Worm (Caenorhabditis elegans): ENCODE data around the gene nex-4.

The nex-4 gene

ce11 chrV:4865364-4865763 is 14.1 kb downstream of the nex-4 start, which contains the start of gene srd-32:
Gene srd-32, plus strand, starts transcription at chrV:4865664.
- TF ChIP-seq Y79H2A.3 (GFP tag; conservative IDR thresholded peaks at IDR 0.05) (no peak), F52B5.7 (tag; optimal IDR thresholded peaks at IDR 0.05) (no peak), let-607 (tag; optimal IDR thresholded peaks at IDR 0.05) (no peak), dpff-1 (tag; optimal IDR thresholded peaks at IDR 0.05) (no peak)

DNA sequence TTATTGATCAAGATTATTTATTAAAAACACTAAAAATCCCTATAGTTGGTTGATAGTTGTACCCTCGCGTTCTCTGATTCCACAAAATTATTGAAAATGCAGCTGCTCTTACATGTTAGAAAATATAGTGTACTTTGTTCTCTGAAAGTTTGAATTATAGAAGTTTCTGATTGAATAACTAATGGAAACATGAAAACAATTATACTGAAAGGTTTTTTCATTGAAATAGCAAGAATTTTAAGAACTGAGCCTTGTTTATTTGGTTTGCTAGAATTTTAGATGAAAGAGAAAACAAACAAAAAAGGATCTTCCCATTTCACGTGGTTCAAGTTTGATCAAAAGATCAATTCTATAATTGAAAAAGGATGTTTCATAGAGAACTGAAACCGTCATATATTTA is 16.3 kb downstream of the nex-4 start:
- TF ChIP-seq repo-1 (tag; optimal IDR thresholded peaks at IDR 0.05) = no peak
- TF ChIP-seq athp-1 (tag; optimal IDR thresholded peaks at IDR 0.05) = no peak
- TF ChIP-seq C06A6.2 (GFP tag; conservative IDR thresholded peaks at IDR 0.05) = no peak
- no peak for TF ChIP-seq F10E7.11 (tag; optimal IDR thresholded peaks at IDR 0.05)
- TF ChIP-seq K12H6.12 (tag; optimal IDR thresholded peaks at IDR 0.05) = no peak
- no peak for TF ChIP-seq Y79H2A.3 (GFP tag; conservative IDR thresholded peaks at IDR 0.05)
- no peak for TF ChIP-seq D2030.7 (GFP tag; IDR thresholded peaks at IDR 0.05)
- no peak for TF ChIP-seq ceh-40 (GFP tag; IDR thresholded peaks at IDR 0.05)
- TF ChIP-seq F23B12.7 (tag; optimal IDR thresholded peaks at IDR 0.05; ENCODE audit: insufficient read depth) = no peak
- TF ChIP-seq F57C9.4 (tag; optimal IDR thresholded peaks at IDR 0.05) = no peak
- TF ChIP-seq rpc-1 (optimal IDR thresholded peaks at IDR 0.05) = no peak
- TF ChIP-seq rpc-1 (tag; optimal IDR thresholded peaks at IDR 0.05) = no peak
- TF ChIP-seq dox-1 (GFP tag; IDR thresholded peaks at IDR 0.05) = no peak
- no peak for TF ChIP-seq unc-130 (GFP tag; optimal IDR thresholded peaks at IDR 0.05)
- no peak for TF ChIP-seq ztf-26 (tag; optimal IDR thresholded peaks at IDR 0.05)
- no peak for TF ChIP-seq let-526 (GFP tag; IDR thresholded peaks at IDR 0.05)
- no peak for TF ChIP-seq ceh-91 (GFP tag; IDR thresholded peaks at IDR 0.05)
- no peak for TF ChIP-seq ztf-3 (GFP tag; optimal IDR thresholded peaks at IDR 0.05)
- TF ChIP-seq B0035.1 (tag; optimal IDR thresholded peaks at IDR 0.05) = no peak
- no peak for TF ChIP-seq B0019.2 (GFP tag; conservative IDR thresholded peaks at IDR 0.05)

ce11 chrV:4868698-4869097 is 17.5 kb downstream of the nex-4 start:
- TF ChIP-seq snpc-4 (GFP tag; optimal IDR thresholded peaks at IDR 0.05) (no peak), snpc-4 (tag; optimal IDR thresholded peaks at IDR 0.05) (no peak), Y53G8AR.9 (GFP tag; conservative IDR thresholded peaks at IDR 0.05) (no peak), attf-3 (GFP tag; conservative IDR thresholded peaks at IDR 0.05) (no peak), lin-40 (tag; optimal IDR thresholded peaks at IDR 0.05) (no peak), dpff-1 (tag; optimal IDR thresholded peaks at IDR 0.05) (no peak), ceh-58 (GFP tag; IDR thresholded peaks at IDR 0.05) (no peak), rpc-1 (optimal IDR thresholded peaks at IDR 0.05) (no peak), rpc-1 (tag; optimal IDR thresholded peaks at IDR 0.05) (no peak)

DNA sequence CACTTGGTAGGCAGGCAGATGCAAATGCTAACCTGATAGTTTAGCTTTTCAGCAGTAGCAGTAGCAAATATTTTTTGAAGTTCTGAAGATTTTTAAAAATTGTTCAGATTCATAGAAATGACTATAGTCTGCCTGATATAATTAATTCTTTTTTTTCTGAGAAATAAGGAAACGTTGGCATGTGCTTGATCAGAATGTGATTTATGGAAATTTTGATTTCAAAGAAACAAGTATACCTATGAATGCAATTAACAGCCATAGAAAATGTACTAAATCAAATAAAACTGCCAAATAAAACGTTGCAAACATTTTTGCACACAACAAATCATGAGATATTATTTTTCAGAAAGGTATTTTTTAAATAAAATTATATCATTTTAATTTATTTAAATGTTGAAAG is 19.4 kb downstream of the nex-4 start:
- no peak for TF ChIP-seq rcor-1 (GFP tag; IDR thresholded peaks at IDR 0.05)
- no peak for TF ChIP-seq Y67H2A.10 (GFP tag; conservative IDR thresholded peaks at IDR 0.05)
- TF ChIP-seq athp-1 (tag; optimal IDR thresholded peaks at IDR 0.05) = no peak
- TF ChIP-seq let-526 (GFP tag; IDR thresholded peaks at IDR 0.05) = no peak

DNA sequence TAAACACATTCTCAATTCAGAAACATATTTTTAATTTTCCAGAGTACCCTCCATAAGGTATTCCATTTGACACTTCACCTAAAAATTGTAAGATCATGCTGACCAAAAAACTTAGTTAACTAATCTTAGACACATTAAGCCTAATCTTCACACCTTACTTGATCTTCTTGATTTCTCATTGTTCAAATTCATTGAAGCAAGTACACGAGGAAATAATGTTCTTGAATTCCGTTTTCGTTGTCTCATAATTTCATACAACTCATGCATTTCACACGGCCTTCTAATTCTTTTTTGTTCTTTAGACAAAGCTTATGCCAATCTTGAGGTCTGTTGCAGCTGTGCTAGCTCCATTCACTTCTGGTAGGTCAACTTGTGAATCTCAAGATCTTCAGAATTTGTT is 20.8 kb downstream of the nex-4 start, which contains the start of gene srd-33:
srd-33 (plus strand) TSS at position 301 of the 400 bp plus-strand sequence.
- no peak for TF ChIP-seq egrh-3 (GFP tag; IDR thresholded peaks at IDR 0.05)
- no peak for TF ChIP-seq hrde-1 (tag; optimal IDR thresholded peaks at IDR 0.05; ENCODE audit: borderline replicate concordance)
- TF ChIP-seq Y67H2A.10 (GFP tag; conservative IDR thresholded peaks at IDR 0.05) = no peak
- no peak for TF ChIP-seq egl-18 (GFP tag; IDR thresholded peaks at IDR 0.05)
- no peak for TF ChIP-seq Y53F4B.3 (GFP tag; IDR thresholded peaks at IDR 0.05)
- TF ChIP-seq rec-8 (tag; optimal IDR thresholded peaks at IDR 0.05) = no peak

Data from whole organism, young adult.